Worm (Caenorhabditis elegans) whole organism, young adult: ENCODE data around the gene W02A2.12.

ENCODE experiments used
- B0019.2 ChIP-seq: fragments of 200-800 bp; sonication (Bioruptor generic); conservative IDR thresholded peaks from 2 replicates; pipeline ENCODE4 v1.3.6; 2022; ENCODE audit warnings: missing genetic modification reagents, missing genetic modification characterization, missing compliant biosample characterization
- B0336.3 ChIP-seq: fragments of 200-800 bp; sonication (Bioruptor generic); IDR thresholded peaks from 2 replicates; pipeline ENCODE4 v1.3.6; 2022; ENCODE audit warnings: missing genetic modification characterization, missing compliant biosample characterization
- F10E7.11 ChIP-seq: sonication (generic microtip); optimal IDR thresholded peaks from 2 replicates; lab custom pipeline; 2017; ENCODE audit warnings: mild to moderate bottlenecking, missing genetic modification characterization, moderate library complexity, missing compliant biosample characterization
- F23B12.7 ChIP-seq: sonication (generic microtip); optimal IDR thresholded peaks from 2 replicates; lab custom pipeline; 2017; ENCODE audit warnings: missing genetic modification characterization, mild to moderate bottlenecking, missing compliant biosample characterization, antibody characterized with exemption, moderate library complexity; ENCODE audit not compliant: insufficient read depth
- F49E8.2 ChIP-seq: sonication (generic microtip); optimal IDR thresholded peaks from 3 replicates; lab custom pipeline; 2017; ENCODE audit warnings: missing genetic modification characterization, mild to moderate bottlenecking, missing compliant biosample characterization, antibody characterized with exemption, moderate library complexity; ENCODE audit not compliant: insufficient read depth
- Y53F4B.3 ChIP-seq: fragments of 200-800 bp; sonication (Bioruptor generic); IDR thresholded peaks from 2 replicates; pipeline ENCODE4 v1.3.6; 2022; ENCODE audit warnings: missing genetic modification reagents, missing genetic modification characterization, missing compliant biosample characterization
- Y79H2A.3 ChIP-seq: fragments of 200-800 bp; sonication (Bioruptor generic); conservative IDR thresholded peaks from 2 replicates; pipeline ENCODE4 v1.3.6; 2022; ENCODE audit warnings: missing genetic modification reagents, missing genetic modification characterization, missing compliant biosample characterization
- ZK185.1 ChIP-seq: sonication (generic microtip); optimal IDR thresholded peaks from 2 replicates; lab custom pipeline; 2016; ENCODE audit warnings: mild to moderate bottlenecking, missing genetic modification characterization, missing compliant biosample characterization; ENCODE audit not compliant: poor library complexity, severe bottlenecking
- aptf-3 ChIP-seq: fragments of 200-800 bp; sonication (Bioruptor generic); IDR thresholded peaks from 2 replicates; pipeline ENCODE4 v1.3.6; 2022; ENCODE audit warnings: missing genetic modification characterization, missing compliant biosample characterization
- attf-3 ChIP-seq: fragments of 200-800 bp; sonication (Bioruptor generic); conservative IDR thresholded peaks from 2 replicates; pipeline ENCODE4 v1.3.6; 2022; ENCODE audit warnings: missing genetic modification reagents, missing genetic modification characterization, missing compliant biosample characterization
- attf-6 ChIP-seq: fragments of 200-800 bp; sonication (Bioruptor generic); IDR thresholded peaks from 2 replicates; pipeline ENCODE4 v1.3.6; 2022; ENCODE audit warnings: missing genetic modification reagents, missing genetic modification characterization, missing compliant biosample characterization
- ccch-3 ChIP-seq: fragments of 200-800 bp; sonication (Bioruptor generic); optimal IDR thresholded peaks from 2 replicates; lab custom pipeline; 2018; ENCODE audit warnings: mild to moderate bottlenecking, missing genetic modification characterization, missing compliant biosample characterization
- cebp-2 ChIP-seq: fragments of 200-800 bp; sonication (Bioruptor generic); IDR thresholded peaks from 2 replicates; pipeline ENCODE4 v1.3.6; 2022; ENCODE audit warnings: missing genetic modification characterization, missing compliant biosample characterization
- die-1 ChIP-seq: sonication (generic microtip); optimal IDR thresholded peaks from 2 replicates; lab custom pipeline; 2016; ENCODE audit warnings: missing genotype, mild to moderate bottlenecking, missing genetic modification characterization, missing compliant biosample characterization
- dox-1 ChIP-seq: fragments of 200-800 bp; sonication (Bioruptor generic); IDR thresholded peaks from 2 replicates; pipeline ENCODE4 v1.3.6; 2022; ENCODE audit warnings: missing genetic modification reagents, missing genetic modification characterization, missing compliant biosample characterization
- efl-1 ChIP-seq: fragments of 150-350 bp; optimal IDR thresholded peaks from 2 replicates; lab custom pipeline; 2014; ENCODE audit warnings: missing biosample characterization, missing genetic modification reagents, missing genetic modification characterization
- ekl-4 ChIP-seq: fragments of 200-800 bp; sonication (Bioruptor generic); IDR thresholded peaks from 2 replicates; pipeline ENCODE4 v1.3.6; 2022; ENCODE audit warnings: missing genetic modification reagents, missing genetic modification characterization, missing compliant biosample characterization
- fkh-3 ChIP-seq: sonication (generic microtip); optimal IDR thresholded peaks from 2 replicates; lab custom pipeline; 2016; ENCODE audit warnings: mild to moderate bottlenecking, missing genetic modification characterization, missing compliant biosample characterization
- hlh-12 ChIP-seq: sonication (generic microtip); optimal IDR thresholded peaks from 2 replicates; lab custom pipeline; 2016; ENCODE audit warnings: missing genetic modification characterization, missing compliant biosample characterization
- hlh-26 ChIP-seq: fragments of 200-800 bp; sonication (Bioruptor generic); conservative IDR thresholded peaks from 2 replicates; pipeline ENCODE4 v1.3.6; 2022; ENCODE audit warnings: missing genetic modification reagents, missing genetic modification characterization, missing compliant biosample characterization
- lag-1 ChIP-seq: fragments of 200-800 bp; sonication (Bioruptor generic); IDR thresholded peaks from 2 replicates; pipeline ENCODE4 v1.3.6; 2022; ENCODE audit warnings: missing genetic modification reagents, missing genetic modification characterization, missing compliant biosample characterization
- let-607 ChIP-seq, 2 experiments: fragments of 200-800 bp in 1 of 2; sonication (Bioruptor generic) in 1 of 2; sonication (generic microtip) in 1 of 2; optimal IDR thresholded peaks; 2 replicates each; lab custom pipeline; 2016 to 2018; ENCODE audit warnings: mild to moderate bottlenecking in 2 of 2, missing compliant biosample characterization in 2 of 2, missing genetic modification characterization in 2 of 2, moderate library complexity in 2 of 2, missing genotype in 1 of 2
- lin-26 ChIP-seq: fragments of 200-800 bp; sonication (Bioruptor generic); IDR thresholded peaks from 2 replicates; pipeline ENCODE4 v1.3.6; 2022; ENCODE audit warnings: missing genetic modification reagents, missing genetic modification characterization, missing compliant biosample characterization
- lin-40 ChIP-seq: sonication (generic microtip); optimal IDR thresholded peaks from 2 replicates; lab custom pipeline; 2016; ENCODE audit warnings: missing genetic modification characterization, mild to moderate bottlenecking, missing compliant biosample characterization, missing genotype, missing genetic modification reagents
- lsl-1 ChIP-seq: fragments of 200-800 bp; sonication (Bioruptor generic); optimal IDR thresholded peaks from 2 replicates; lab custom pipeline; 2018; ENCODE audit warnings: mild to moderate bottlenecking, missing genetic modification characterization, moderate library complexity, missing compliant biosample characterization
- madf-3 ChIP-seq: fragments of 200-800 bp; sonication (Bioruptor generic); IDR thresholded peaks from 2 replicates; pipeline ENCODE4 v1.3.6; 2022; ENCODE audit warnings: missing genetic modification reagents, missing genetic modification characterization, missing compliant biosample characterization
- madf-6 ChIP-seq: fragments of 200-800 bp; sonication (Bioruptor generic); IDR thresholded peaks from 2 replicates; pipeline ENCODE4 v1.3.6; 2022; ENCODE audit warnings: missing genetic modification reagents, missing genetic modification characterization, missing compliant biosample characterization
- madf-8 ChIP-seq: fragments of 200-800 bp; sonication (Bioruptor generic); conservative IDR thresholded peaks from 2 replicates; pipeline ENCODE4 v1.3.6; 2022; ENCODE audit warnings: missing genetic modification reagents, missing genetic modification characterization, missing compliant biosample characterization
- mcd-1 ChIP-seq: fragments of 200-800 bp; sonication (Bioruptor generic); IDR thresholded peaks from 2 replicates; pipeline ENCODE4 v1.3.6; 2022; ENCODE audit warnings: missing genetic modification reagents, missing genetic modification characterization, missing compliant biosample characterization
- mel-28 ChIP-seq: sonication (generic microtip); optimal IDR thresholded peaks from 2 replicates; lab custom pipeline; 2016; ENCODE audit warnings: borderline replicate concordance, mild to moderate bottlenecking, missing genetic modification characterization, missing compliant biosample characterization
- mxl-1 ChIP-seq: sonication (generic microtip); optimal IDR thresholded peaks from 2 replicates; lab custom pipeline; 2016; ENCODE audit warnings: missing genetic modification characterization, missing compliant biosample characterization
- nhr-80 ChIP-seq: sonication (generic microtip); optimal IDR thresholded peaks from 2 replicates; lab custom pipeline; 2016; ENCODE audit warnings: missing genetic modification characterization, missing compliant biosample characterization
- sea-2 ChIP-seq: fragments of 200-800 bp; sonication (Bioruptor generic); IDR thresholded peaks from 2 replicates; pipeline ENCODE4 v1.3.6; 2022; ENCODE audit warnings: missing genetic modification characterization, missing compliant biosample characterization
- snpc-1.1 ChIP-seq: sonication (generic microtip); optimal IDR thresholded peaks from 2 replicates; lab custom pipeline; 2017; ENCODE audit warnings: missing genetic modification characterization, mild to moderate bottlenecking, missing compliant biosample characterization, antibody characterized with exemption, moderate library complexity, missing genotype, missing genetic modification reagents; ENCODE audit not compliant: insufficient read depth
- tlf-1 ChIP-seq: fragments of 200-800 bp; sonication (Bioruptor generic); optimal IDR thresholded peaks from 2 replicates; lab custom pipeline; 2018; ENCODE audit warnings: mild to moderate bottlenecking, missing genetic modification characterization, missing compliant biosample characterization
- unc-130 ChIP-seq: sonication (generic microtip); optimal IDR thresholded peaks from 2 replicates; lab custom pipeline; 2016; ENCODE audit warnings: missing genetic modification reagents, missing genetic modification characterization, missing compliant biosample characterization
- zfh-2 ChIP-seq: fragments of 200-800 bp; sonication (Bioruptor generic); conservative IDR thresholded peaks from 2 replicates; pipeline ENCODE4 v1.3.6; 2022; ENCODE audit warnings: missing genetic modification reagents, missing genetic modification characterization, missing compliant biosample characterization
- ztf-6 ChIP-seq: fragments of 200-800 bp; sonication (Bioruptor generic); IDR thresholded peaks from 2 replicates; pipeline ENCODE4 v1.3.6; 2022; ENCODE audit warnings: missing genetic modification reagents, missing genetic modification characterization, missing compliant biosample characterization

Gene W02A2.12

DNA sequence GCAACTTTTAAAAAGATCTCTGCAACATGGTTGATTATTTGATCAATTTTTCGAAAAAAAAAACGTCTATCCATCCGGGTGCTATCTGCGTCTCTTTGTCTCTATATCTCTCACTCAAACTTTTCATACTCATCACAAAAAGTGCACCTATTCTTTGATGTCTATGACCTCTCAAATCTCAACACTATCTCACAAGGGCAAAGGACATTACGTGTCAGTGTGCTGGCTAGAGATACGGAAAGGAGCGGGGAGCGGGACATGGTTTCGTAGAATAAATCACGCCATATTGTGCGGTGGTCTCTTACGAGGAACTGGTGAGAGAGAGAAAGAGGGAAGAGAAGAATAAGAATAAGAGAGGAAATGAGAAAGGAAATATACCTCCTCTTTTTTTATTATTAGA lies 26.2 kb downstream of the W02A2.12 start (continued):
- TF ChIP-seq madf-6: no peak
- TF ChIP-seq madf-8 (GFP tag; lab: Robert Waterston, UW): no peak
- peak; percentile 29 for TF ChIP-seq ZK185.1
- TF ChIP-seq attf-3 (GFP tag; lab: Robert Waterston, UW): no peak
- TF ChIP-seq nhr-80: peak; percentile 92
- TF ChIP-seq ekl-4 (GFP tag; lab: Robert Waterston, UW): no peak
- TF ChIP-seq hlh-12 (tag; lab: Kevin White, UChicago): no peak
- no peak for TF ChIP-seq fkh-3 (tag; lab: Kevin White, UChicago)
- no peak for TF ChIP-seq unc-130
- peak; percentile 28 to 68 for TF ChIP-seq let-607 (tag; optimal IDR thresholded peaks at IDR 0.05; lab: Kevin White, UChicago)
- no peak for TF ChIP-seq Y79H2A.3
- TF ChIP-seq F10E7.11 (tag; lab: Kevin White, UChicago): no peak
- peak; percentile 57; the same call in 1 of the 2 replicates for TF ChIP-seq mcd-1
- TF ChIP-seq madf-3: no peak
- peak; percentile 79 for TF ChIP-seq B0336.3 (GFP tag; lab: Robert Waterston, UW)
- TF ChIP-seq snpc-1.1: no peak
- peak; percentile 64 for TF ChIP-seq tlf-1 (GFP tag; lab: Kevin White, UChicago)
- TF ChIP-seq aptf-3: no peak
- no peak for TF ChIP-seq sea-2 (GFP tag; lab: Robert Waterston, UW)
- TF ChIP-seq lin-26 (GFP tag; lab: Robert Waterston, UW): peak; percentile 44; the same call in 1 of the 2 replicates
- no peak for TF ChIP-seq F23B12.7 (tag; lab: Kevin White, UChicago)
- TF ChIP-seq mel-28 (tag; lab: Kevin White, UChicago): no peak
- no peak for TF ChIP-seq cebp-2
- no peak for TF ChIP-seq F49E8.2 (tag; lab: Kevin White, UChicago)
- TF ChIP-seq attf-6 (GFP tag; lab: Robert Waterston, UW): no peak
- no peak for TF ChIP-seq Y53F4B.3 (GFP tag; lab: Robert Waterston, UW)
- TF ChIP-seq hlh-26 (GFP tag; lab: Robert Waterston, UW): no peak
- TF ChIP-seq efl-1 (GFP tag; lab: Kevin White, UChicago): no peak
- no peak for TF ChIP-seq ztf-6 (GFP tag; lab: Robert Waterston, UW)
- TF ChIP-seq ccch-3: no peak
- TF ChIP-seq die-1: no peak
- peak; percentile 81 for TF ChIP-seq lin-40 (tag; lab: Kevin White, UChicago)
- TF ChIP-seq mxl-1 (tag; lab: Kevin White, UChicago): no peak
- TF ChIP-seq zfh-2 (GFP tag; lab: Robert Waterston, UW): peak; percentile 36; the same call in 1 of the 2 replicates
- TF ChIP-seq lag-1 (GFP tag; lab: Robert Waterston, UW): no peak
- TF ChIP-seq lsl-1 (GFP tag; lab: Kevin White, UChicago): no peak
- TF ChIP-seq B0019.2: no peak

DNA sequence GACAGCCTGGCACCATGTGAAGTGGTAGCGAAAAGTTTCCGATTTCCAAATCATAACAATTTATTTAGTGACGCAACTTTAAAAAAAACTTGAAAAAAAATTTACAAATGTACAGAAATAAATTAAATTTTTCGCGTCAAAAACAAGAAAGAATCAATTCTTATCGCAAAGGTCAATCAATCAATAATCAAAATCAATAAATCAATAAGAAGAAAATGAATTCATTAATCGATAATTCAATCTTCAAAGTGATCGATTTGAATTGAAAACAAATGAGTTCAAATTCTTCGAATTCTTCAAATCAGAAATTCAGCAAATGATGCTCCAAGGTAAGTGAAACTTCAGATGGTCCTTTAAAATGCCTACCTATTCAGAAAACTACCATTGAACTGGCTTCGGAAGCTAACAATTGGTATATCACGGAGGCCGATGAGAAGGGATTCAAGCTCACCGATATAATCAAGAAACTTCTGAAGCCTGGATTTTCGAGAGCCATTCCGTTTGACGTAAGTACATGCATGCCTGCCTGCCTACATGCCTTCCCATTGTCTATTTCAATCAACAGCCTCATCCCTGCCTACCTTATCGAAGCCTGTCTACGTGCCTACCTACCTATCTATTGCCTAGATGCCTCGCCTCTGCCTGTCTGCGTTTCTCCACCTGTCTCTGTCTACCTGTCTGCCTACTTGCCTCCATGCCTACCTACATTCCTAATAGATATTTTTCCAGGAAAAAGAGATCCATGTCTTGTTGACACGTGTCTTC lies 28.6 kb downstream of the W02A2.12 start:
- TF ChIP-seq dox-1 (GFP tag; lab: Robert Waterston, UW): 0 out of 2 replicates have a peak, but pooled peaks have one; percentile 8
- no peak for TF ChIP-seq unc-130
- TF ChIP-seq cebp-2: peak; percentile 49; the same call in 1 of the 2 replicates
